Fruit fly (Drosophila melanogaster) ovary, adult (tissue): ENCODE results near the gene CG13685.

Experiments used
- CG17801 ChIP-seq: fragments of 200-800 bp; optimal IDR thresholded peaks from 2 replicates; lab custom pipeline; 2019; ENCODE audit warnings: missing biosample characterization, mild to moderate bottlenecking, missing genetic modification characterization, moderate library complexity; ENCODE audit not compliant: partially characterized antibody

The CG13685 gene

dm6 chr3L:7759835-7760780 is 13.0 kb downstream of the CG13685 start, which contains the start of gene Hn:
Hn (plus strand) TSS chr3L:7760453.
- TF ChIP-seq CG17801 (GFP tag; lab: Kevin White, UChicago): no peak

dm6 chr3L:7768252-7768651 is 21.1 kb downstream of the CG13685 start, which contains the start of gene CG32371:
CG32371 (minus strand) TSS chr3L:7768352.
- no peak for TF ChIP-seq CG17801 (GFP tag; lab: Kevin White, UChicago)

dm6 chr3L:7772160-7772798 is 25.1 kb downstream of the CG13685 start:
- TF ChIP-seq CG17801 (GFP tag; lab: Kevin White, UChicago): peak; percentile 10

dm6 chr3L:7773529-7773928 is 26.4 kb downstream of the CG13685 start:
- TF ChIP-seq CG17801 (GFP tag; lab: Kevin White, UChicago): peak; percentile 36

- no peak for TF ChIP-seq CG17801 (GFP tag; lab: Kevin White, UChicago)
Measured at dm6 chr3L:7774698-7775097, 27.6 kb downstream of the CG13685 start.

dm6 chr3L:7775365-7775905 is 28.3 kb downstream of the CG13685 start, which contains the start of gene Clk:
Clk (minus strand) TSS chr3L:7775603.
- TF ChIP-seq CG17801 (GFP tag; lab: Kevin White, UChicago): no peak

- TF ChIP-seq CG17801 (GFP tag; lab: Kevin White, UChicago): no peak
Measured at dm6 chr3L:7781353-7782050, 34.4 kb downstream of the CG13685 start.

- no peak for TF ChIP-seq CG17801 (GFP tag; lab: Kevin White, UChicago)
Measured at dm6 chr3L:7782051-7782682, 35.0 kb downstream of the CG13685 start.

dm6 chr3L:7783383-7783782 is 36.2 kb downstream of the CG13685 start:
- peak; percentile 88 for TF ChIP-seq CG17801 (GFP tag; lab: Kevin White, UChicago)

- no peak for TF ChIP-seq CG17801 (GFP tag; lab: Kevin White, UChicago)
Measured at dm6 chr3L:7786263-7786662, 39.1 kb downstream of the CG13685 start.

- no peak for TF ChIP-seq CG17801 (GFP tag; lab: Kevin White, UChicago)
Measured at dm6 chr3L:7786989-7787388, 39.8 kb downstream of the CG13685 start.

- TF ChIP-seq CG17801 (GFP tag; lab: Kevin White, UChicago): no peak
Measured at dm6 chr3L:7787788-7788406, 40.8 kb downstream of the CG13685 start.

- no peak for TF ChIP-seq CG17801 (GFP tag; lab: Kevin White, UChicago)
Measured at dm6 chr3L:7790224-7790623, 43.1 kb downstream of the CG13685 start.

- TF ChIP-seq CG17801 (GFP tag; lab: Kevin White, UChicago): no peak
Measured at dm6 chr3L:7792249-7792648, 45.1 kb downstream of the CG13685 start.
